Fruit fly (Drosophila melanogaster) whole organism, wandering third instar larva: ENCODE measurements around the gene app.
A peak's percentile ranks its signal among the peaks of the same experiment; 100 is the strongest.

Experiments
- Abd-B ChIP-seq: fragments of >200 bp; optimal IDR thresholded peaks from 2 replicates; lab custom pipeline; 2017; ENCODE audit warnings: missing biosample characterization, missing genetic modification characterization
- CG32264 ChIP-seq: fragments of 200-800 bp; sonication (Bioruptor generic); optimal IDR thresholded peaks from 2 replicates; lab custom pipeline; 2016; ENCODE audit warnings: missing biosample characterization, missing genetic modification characterization
- CrebA ChIP-seq: fragments of 200-800 bp; sonication (Bioruptor generic); optimal IDR thresholded peaks from 2 replicates; lab custom pipeline; 2016; ENCODE audit warnings: missing biosample characterization, mild to moderate bottlenecking, missing genetic modification characterization, borderline replicate concordance
- Dfd ChIP-seq: fragments of >200 bp; optimal IDR thresholded peaks from 2 replicates; lab custom pipeline; 2017; ENCODE audit warnings: missing biosample characterization, missing genetic modification characterization
- Dif ChIP-seq: fragments of 200-275, 200-300 bp; sonication (Bioruptor generic); optimal IDR thresholded peaks from 2 replicates; lab custom pipeline; 2018; ENCODE audit warnings: missing biosample characterization, missing genetic modification characterization; ENCODE audit not compliant: partially characterized antibody
- GATAd ChIP-seq: sonication (Bioruptor generic); optimal IDR thresholded peaks from 2 replicates; lab custom pipeline; 2016; ENCODE audit warnings: missing biosample characterization, missing genetic modification characterization
- HLH106 ChIP-seq: fragments of 200-800 bp; optimal IDR thresholded peaks from 3 replicates; lab custom pipeline; 2019; ENCODE audit warnings: missing biosample characterization, mild to moderate bottlenecking, missing genetic modification characterization, moderate library complexity
- Hnf4 ChIP-seq: fragments of 200-800 bp; sonication (Bioruptor generic); optimal IDR thresholded peaks from 2 replicates; lab custom pipeline; 2016; ENCODE audit warnings: missing biosample characterization, mild to moderate bottlenecking, missing genetic modification characterization
- Hr78 ChIP-seq: fragments of >200 bp; optimal IDR thresholded peaks from 2 replicates; lab custom pipeline; 2017; ENCODE audit warnings: missing biosample characterization, missing genetic modification characterization
- Hr83 ChIP-seq: fragments of 200-300 bp; sonication (Bioruptor generic); optimal IDR thresholded peaks from 2 replicates; lab custom pipeline; 2016; ENCODE audit warnings: missing biosample characterization, mild to moderate bottlenecking, missing genetic modification characterization, moderate library complexity; ENCODE audit not compliant: poor library complexity, severe bottlenecking
- Jra ChIP-seq: sonication (Bioruptor generic); optimal IDR thresholded peaks from 2 replicates; lab custom pipeline; 2016; ENCODE audit warnings: missing biosample characterization, missing genetic modification characterization
- Mio ChIP-seq: sonication (Bioruptor generic); optimal IDR thresholded peaks from 2 replicates; lab custom pipeline; 2016; ENCODE audit warnings: missing biosample characterization, missing genetic modification characterization
- Myc ChIP-seq: fragments of >200 bp; optimal IDR thresholded peaks from 2 replicates; lab custom pipeline; 2017
- OdsH ChIP-seq: fragments of 200-800 bp; sonication (Bioruptor generic); optimal IDR thresholded peaks from 2 replicates; lab custom pipeline; 2016; ENCODE audit warnings: missing biosample characterization, mild to moderate bottlenecking, missing genetic modification characterization
- Rel ChIP-seq, 2 experiments: fragments of 200-800 bp; sonication (Bioruptor generic) in 1 of 2; optimal IDR thresholded peaks; 2 replicates in 1 of 2; 3 replicates in 1 of 2; lab custom pipeline; 2016 to 2019; ENCODE audit warnings: mild to moderate bottlenecking in 2 of 2, missing biosample characterization in 2 of 2, missing genetic modification characterization in 2 of 2, moderate library complexity in 1 of 2
- Sp1 ChIP-seq: fragments of 200-800 bp; sonication (Bioruptor generic); optimal IDR thresholded peaks from 3 replicates; lab custom pipeline; 2019; ENCODE audit warnings: missing biosample characterization, mild to moderate bottlenecking, missing genetic modification characterization, moderate library complexity
- br ChIP-seq: fragments of 200-800 bp; sonication (Bioruptor generic); optimal IDR thresholded peaks from 2 replicates; lab custom pipeline; 2016; ENCODE audit warnings: missing biosample characterization, missing genetic modification characterization
- brk ChIP-seq: fragments of 200-800 bp; sonication (Bioruptor generic); optimal IDR thresholded peaks from 2 replicates; lab custom pipeline; 2016; ENCODE audit warnings: missing biosample characterization, mild to moderate bottlenecking, missing genetic modification characterization
- dl ChIP-seq, 2 experiments: fragments of 175-275, 200-275 bp in 1 of 2; fragments of 200-275 bp in 1 of 2; sonication (Bioruptor generic); optimal IDR thresholded peaks; lab custom pipeline; 2018; ENCODE audit warnings: mild to moderate bottlenecking in 2 of 2, missing biosample characterization in 2 of 2, missing genetic modification characterization in 2 of 2, moderate library complexity in 2 of 2; ENCODE audit not compliant: partially characterized antibody in 2 of 2, insufficient read depth in 1 of 2
- dmrt93B ChIP-seq: fragments of 200-800 bp; sonication (Bioruptor generic); optimal IDR thresholded peaks from 2 replicates; lab custom pipeline; 2018; ENCODE audit warnings: missing biosample characterization, mild to moderate bottlenecking, missing genetic modification characterization
- dsf ChIP-seq: sonication (Bioruptor generic); optimal IDR thresholded peaks from 2 replicates; lab custom pipeline; 2016; ENCODE audit warnings: missing biosample characterization, missing genetic modification characterization, borderline replicate concordance
- ey ChIP-seq: fragments of 200-800 bp; sonication (Bioruptor generic); optimal IDR thresholded peaks from 2 replicates; lab custom pipeline; 2016; ENCODE audit warnings: missing biosample characterization, missing genetic modification characterization
- foxo ChIP-seq, 2 experiments: fragments of 200-800 bp; sonication (Bioruptor generic); optimal IDR thresholded peaks; 2 replicates in 1 of 2; 3 replicates in 1 of 2; lab custom pipeline; 2016 to 2017; ENCODE audit warnings: missing biosample characterization in 2 of 2, missing genetic modification characterization in 2 of 2
- fru ChIP-seq: fragments of 200-800 bp; sonication (Bioruptor generic); optimal IDR thresholded peaks from 3 replicates; lab custom pipeline; 2016; ENCODE audit warnings: missing biosample characterization, mild to moderate bottlenecking, missing genetic modification characterization
- h ChIP-seq: fragments of 200-800 bp; sonication (Bioruptor generic); optimal IDR thresholded peaks from 3 replicates; lab custom pipeline; 2016; ENCODE audit warnings: missing biosample characterization, mild to moderate bottlenecking, missing genetic modification characterization
- lola ChIP-seq: fragments of >200 bp; optimal IDR thresholded peaks from 2 replicates; lab custom pipeline; 2017; ENCODE audit warnings: missing biosample characterization, missing genetic modification characterization
- pan ChIP-seq: fragments of >200 bp; optimal IDR thresholded peaks from 2 replicates; lab custom pipeline; 2017
- psq ChIP-seq: fragments of 200-800 bp; sonication (Bioruptor generic); optimal IDR thresholded peaks from 3 replicates; lab custom pipeline; 2017; ENCODE audit warnings: missing biosample characterization, mild to moderate bottlenecking, missing genetic modification characterization, moderate library complexity
- rgr ChIP-seq: fragments of 200-800 bp; sonication (Bioruptor generic); optimal IDR thresholded peaks from 3 replicates; lab custom pipeline; 2016; ENCODE audit warnings: missing biosample characterization, mild to moderate bottlenecking, missing genetic modification characterization
- sage ChIP-seq: fragments of 200-800 bp; sonication (Bioruptor generic); optimal IDR thresholded peaks from 2 replicates; lab custom pipeline; 2016; ENCODE audit warnings: missing biosample characterization, mild to moderate bottlenecking, missing genetic modification characterization
- sv ChIP-seq: fragments of 200-800 bp; sonication (Bioruptor generic); optimal IDR thresholded peaks from 3 replicates; lab custom pipeline; 2016; ENCODE audit warnings: missing biosample characterization, missing genetic modification characterization
- tai ChIP-seq: sonication (Bioruptor generic); optimal IDR thresholded peaks from 2 replicates; lab custom pipeline; 2016; ENCODE audit warnings: missing biosample characterization, missing genetic modification characterization

Gene app

DNA sequence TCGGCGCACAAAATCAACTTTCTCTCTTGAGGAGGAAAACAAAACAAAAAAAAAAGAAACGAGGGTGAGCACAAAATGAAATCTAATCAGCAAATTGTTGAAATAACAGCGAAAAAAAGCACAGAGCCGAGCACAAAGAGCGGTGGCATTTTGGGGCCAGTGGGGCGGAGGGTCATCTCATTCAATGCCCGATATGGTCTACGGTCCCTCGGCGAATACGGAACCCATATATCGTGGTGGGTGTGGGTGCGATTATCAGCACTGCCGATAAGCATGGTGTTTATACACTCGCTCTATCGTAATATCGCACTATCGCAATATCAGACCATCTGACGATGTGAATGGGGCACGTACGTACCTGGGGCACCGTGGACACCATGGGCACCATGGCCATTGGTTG lies 7.9 kb downstream of the app start:
- TF ChIP-seq Dif (GFP tag; lab: Kevin White, UChicago) (no peak), psq (GFP tag; lab: Kevin White, UChicago) (no peak), CG32264 (GFP tag; lab: Kevin White, UChicago) (no peak), Myc (no peak), Hr78 (GFP tag; lab: Kevin White, UChicago) (no peak), HLH106 (tag; lab: Kevin White, UChicago) (no peak), lola (GFP tag; lab: Kevin White, UChicago) (no peak), OdsH (GFP tag; lab: Kevin White, UChicago) (no peak), Rel (GFP tag; optimal IDR thresholded peaks at IDR 0.05; lab: Kevin White, UChicago) (no peak), Rel (tag; optimal IDR thresholded peaks at IDR 0.05; lab: Kevin White, UChicago) (peak; percentile 87), rgr (GFP tag; lab: Kevin White, UChicago) (no peak), br (GFP tag; lab: Kevin White, UChicago) (peak; percentile 36), CrebA (GFP tag; lab: Kevin White, UChicago) (no peak), Jra (GFP tag; lab: Kevin White, UChicago) (no peak), foxo (GFP tag; optimal IDR thresholded peaks at IDR 0.05; lab: Kevin White, UChicago) (no peak), Abd-B (no peak), ey (GFP tag; lab: Kevin White, UChicago) (no peak), Mio (GFP tag; lab: Kevin White, UChicago) (no peak), h (GFP tag; lab: Kevin White, UChicago) (peak; percentile 29), Hr83 (no peak), sv (no peak), dsf (GFP tag; lab: Kevin White, UChicago) (no peak), Dfd (GFP tag; lab: Kevin White, UChicago) (no peak), GATAd (no peak), fru (GFP tag; lab: Kevin White, UChicago) (no peak), sage (no peak)

DNA sequence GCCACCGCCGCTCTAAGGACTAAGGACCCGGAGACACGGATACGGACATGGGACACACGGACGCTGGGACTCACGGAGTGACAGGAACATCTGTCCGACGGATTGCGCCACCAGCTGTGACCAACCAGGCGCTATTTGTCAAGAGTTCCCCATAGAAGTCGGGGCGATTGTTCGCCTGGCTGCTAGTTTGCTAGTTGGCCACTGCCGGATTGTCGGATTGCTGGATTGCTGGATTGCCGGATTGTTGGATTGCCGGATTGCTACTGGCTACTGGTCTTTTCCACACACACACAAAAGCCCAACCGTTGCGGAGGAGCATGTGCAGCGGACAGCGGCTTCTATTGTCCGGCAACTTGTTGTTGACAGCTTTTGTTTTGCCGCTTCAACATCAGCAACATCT lies 39.4 kb downstream of the app start:
- TF ChIP-seq Sp1 (GFP tag; lab: Kevin White, UChicago) (no peak), Hr78 (GFP tag; lab: Kevin White, UChicago) (no peak), lola (GFP tag; lab: Kevin White, UChicago) (no peak), GATAd (no peak), pan (lab: Kevin White, UChicago) (no peak), dl (GFP tag; optimal IDR thresholded peaks at IDR 0.05; lab: Kevin White, UChicago; ENCODE audit: insufficient read depth in 1 of 2, partially characterized antibody in 2 of 2) (no peak), Hnf4 (GFP tag; lab: Kevin White, UChicago) (no peak), Dfd (GFP tag; lab: Kevin White, UChicago) (no peak), Rel (GFP tag; optimal IDR thresholded peaks at IDR 0.05; lab: Kevin White, UChicago) (no peak), Rel (tag; optimal IDR thresholded peaks at IDR 0.05; lab: Kevin White, UChicago) (no peak), rgr (GFP tag; lab: Kevin White, UChicago) (no peak), dmrt93B (GFP tag; lab: Kevin White, UChicago) (no peak), br (GFP tag; lab: Kevin White, UChicago) (no peak), Mio (GFP tag; lab: Kevin White, UChicago) (no peak), CG32264 (GFP tag; lab: Kevin White, UChicago) (no peak), brk (no peak), tai (GFP tag; lab: Kevin White, UChicago) (no peak), h (GFP tag; lab: Kevin White, UChicago) (no peak), dsf (GFP tag; lab: Kevin White, UChicago) (no peak)

DNA sequence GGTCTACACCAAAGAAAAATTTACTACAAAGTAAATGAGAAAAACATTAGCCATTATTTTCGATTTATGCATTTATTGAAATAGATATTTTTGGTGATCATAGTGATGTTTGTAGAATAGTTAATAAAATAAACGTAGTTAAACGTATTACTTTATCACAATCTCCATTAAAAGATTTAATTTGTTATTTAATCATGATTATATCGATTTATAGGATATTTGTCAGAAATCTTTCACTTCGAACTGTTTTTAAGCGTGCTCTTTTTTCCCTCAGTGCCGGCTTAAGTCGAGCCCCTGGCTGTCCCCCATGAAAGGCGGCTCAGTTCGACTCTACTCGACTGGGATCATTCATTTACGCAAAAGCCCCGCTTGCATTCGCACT lies 43.0 kb downstream of the app start:
- TF ChIP-seq ey (GFP tag; lab: Kevin White, UChicago) (no peak), dsf (GFP tag; lab: Kevin White, UChicago) (no peak), Hr78 (GFP tag; lab: Kevin White, UChicago) (no peak), OdsH (GFP tag; lab: Kevin White, UChicago) (no peak), sv (no peak), lola (GFP tag; lab: Kevin White, UChicago) (no peak), psq (GFP tag; lab: Kevin White, UChicago) (no peak), br (GFP tag; lab: Kevin White, UChicago) (no peak)
